Fruit fly (Drosophila melanogaster) S2 (cell line): ENCODE data around the gene CG10324.

Experiments used
- CG8478 ChIP-seq: fragments of >200 bp; optimal IDR thresholded peaks from 2 replicates; lab custom pipeline; 2018
- CTCF ChIP-seq, 2 experiments: fragments of >200 bp; optimal IDR thresholded peaks; 2 replicates each; lab custom pipeline; 2018

DNA sequence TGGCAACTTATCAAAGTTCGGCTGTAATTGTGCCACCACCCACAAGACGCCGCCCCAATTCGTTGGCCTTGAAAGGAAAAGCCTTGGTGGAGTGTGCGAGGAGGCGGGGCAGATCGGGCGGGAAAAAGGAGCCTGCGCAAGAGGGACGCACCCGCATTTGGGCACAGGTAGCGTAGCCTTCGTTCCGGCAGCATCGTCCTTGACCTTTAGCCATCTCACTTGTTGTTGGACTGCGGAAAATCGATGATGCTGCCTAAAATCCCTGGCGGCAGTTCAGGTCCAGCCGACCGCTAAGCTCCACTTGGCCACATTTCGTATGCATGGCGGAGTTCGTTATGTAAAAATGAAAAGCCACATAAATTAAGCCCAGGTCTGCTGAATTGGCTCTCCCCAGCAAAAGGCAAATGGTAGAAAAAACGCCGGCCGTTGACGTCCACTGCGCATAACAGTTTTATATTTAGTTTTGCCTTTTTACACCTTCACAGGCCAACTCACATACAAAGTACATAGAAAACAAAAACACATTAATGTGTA, 19.8 kb downstream of the CG10324 start:
- no peak for TF ChIP-seq CG8478 (lab: Kevin White, UChicago)
- no peak for TF ChIP-seq CTCF (optimal IDR thresholded peaks at IDR 0.05; lab: Kevin White, UChicago)
